Fruit fly (Drosophila melanogaster) whole organism, embryonic: ENCODE measurements around the gene Pka-C2.

Source experiments
- Ada2b ChIP-seq: fragments of 200-800 bp; sonication (Bioruptor generic); IDR thresholded peaks from 2 replicates; pipeline ENCODE4 v1.3.6; 2022; ENCODE audit warnings: missing biosample characterization, missing genetic modification characterization
- Blimp-1 ChIP-seq: fragments of 200-800 bp; sonication (Bioruptor generic); optimal IDR thresholded peaks from 3 replicates; lab custom pipeline; 2018; ENCODE audit warnings: missing biosample characterization, missing genetic modification characterization, mild to moderate bottlenecking, moderate library complexity, missing genetic modification reagents
- CG10654 ChIP-seq: fragments of 200-800 bp; sonication (Bioruptor generic); optimal IDR thresholded peaks from 2 replicates; lab custom pipeline; 2016; ENCODE audit warnings: missing biosample characterization, missing genetic modification characterization
- CG10959 ChIP-seq: fragments of 200-800 bp; sonication (Bioruptor generic); IDR thresholded peaks from 2 replicates; pipeline ENCODE4 v1.3.6; 2022; ENCODE audit warnings: missing biosample characterization, missing genetic modification characterization
- CG11504 ChIP-seq: fragments of 200-800 bp; sonication (Bioruptor generic); optimal IDR thresholded peaks from 3 replicates; lab custom pipeline; 2019; ENCODE audit warnings: missing biosample characterization, mild to moderate bottlenecking, missing genetic modification characterization, moderate library complexity
- CG13424 ChIP-seq: fragments of 200-800 bp; sonication (Bioruptor generic); optimal IDR thresholded peaks from 2 replicates; lab custom pipeline; 2019; ENCODE audit warnings: missing biosample characterization, mild to moderate bottlenecking, missing genetic modification characterization, moderate library complexity
- CG17328 ChIP-seq: fragments of 200-800 bp; sonication (Bioruptor generic); IDR thresholded peaks from 2 replicates; pipeline ENCODE4 v1.3.6; 2022; ENCODE audit warnings: missing biosample characterization, missing genetic modification characterization
- CG17359 ChIP-seq: fragments of 200-800 bp; sonication (Bioruptor generic); optimal IDR thresholded peaks from 3 replicates; lab custom pipeline; 2018; ENCODE audit warnings: missing biosample characterization, mild to moderate bottlenecking, missing genetic modification characterization, moderate library complexity
- CG17612 ChIP-seq: fragments of 200-800 bp; sonication (Bioruptor generic); IDR thresholded peaks from 2 replicates; pipeline ENCODE4 v1.3.6; 2022; ENCODE audit warnings: missing biosample characterization, missing genetic modification characterization
- CG17802 ChIP-seq: fragments of 200-800 bp; sonication (Bioruptor generic); optimal IDR thresholded peaks from 2 replicates; lab custom pipeline; 2018; ENCODE audit warnings: missing biosample characterization, mild to moderate bottlenecking, missing genetic modification characterization, moderate library complexity
- CG18011 ChIP-seq: fragments of 200-800 bp; sonication (Bioruptor generic); optimal IDR thresholded peaks from 2 replicates; lab custom pipeline; 2017; ENCODE audit warnings: missing biosample characterization, missing genetic modification characterization, mild to moderate bottlenecking, moderate library complexity, missing genotype
- CG2712 ChIP-seq: fragments of 200-800 bp; optimal IDR thresholded peaks from 3 replicates; lab custom pipeline; 2019; ENCODE audit warnings: missing biosample characterization, mild to moderate bottlenecking, missing genetic modification characterization, moderate library complexity
- CG33557 ChIP-seq: fragments of 200-800 bp; sonication (Bioruptor generic); optimal IDR thresholded peaks from 2 replicates; lab custom pipeline; 2019; ENCODE audit warnings: missing biosample characterization, mild to moderate bottlenecking, missing genetic modification characterization, moderate library complexity
- CG5180 ChIP-seq: fragments of 200-800 bp; sonication (Bioruptor generic); optimal IDR thresholded peaks from 3 replicates; lab custom pipeline; 2017; ENCODE audit warnings: missing biosample characterization, missing genetic modification characterization, mild to moderate bottlenecking, moderate library complexity, missing genetic modification reagents
- CG6175 ChIP-seq: fragments of 200-800 bp; sonication (Bioruptor generic); IDR thresholded peaks from 3 replicates; pipeline ENCODE4 v1.3.6; 2022; ENCODE audit warnings: missing biosample characterization, missing genetic modification characterization
- CG7556 ChIP-seq: fragments of 200-800 bp; sonication (Bioruptor generic); optimal IDR thresholded peaks from 2 replicates; lab custom pipeline; 2017; ENCODE audit warnings: missing biosample characterization, mild to moderate bottlenecking, missing genetic modification characterization
- CG7963 ChIP-seq: fragments of 200-800 bp; sonication (Bioruptor generic); IDR thresholded peaks from 3 replicates; pipeline ENCODE4 v1.3.6; 2022; ENCODE audit warnings: missing biosample characterization, missing genetic modification characterization; ENCODE audit not compliant: partially characterized antibody
- CG8944 ChIP-seq: fragments of 200-800 bp; sonication (Bioruptor generic); optimal IDR thresholded peaks from 3 replicates; lab custom pipeline; 2016; ENCODE audit warnings: missing biosample characterization, missing genetic modification characterization
- CoRest ChIP-seq: fragments of 200-800 bp; sonication (Bioruptor generic); optimal IDR thresholded peaks from 3 replicates; lab custom pipeline; 2018; ENCODE audit warnings: missing biosample characterization, mild to moderate bottlenecking, missing genetic modification characterization, moderate library complexity
- D ChIP-seq, 2 experiments: fragments of 200-800 bp in 1 of 2; fragments of >200 bp in 1 of 2; sonication (Bioruptor generic) in 1 of 2; optimal IDR thresholded peaks; 2 replicates in 1 of 2; 3 replicates in 1 of 2; lab custom pipeline; 2017; ENCODE audit warnings: mild to moderate bottlenecking in 1 of 2, missing biosample characterization in 1 of 2, missing genetic modification characterization in 1 of 2, missing genetic modification reagents in 1 of 2
- D19A ChIP-seq: fragments of 200-800 bp; optimal IDR thresholded peaks from 3 replicates; lab custom pipeline; 2019; ENCODE audit warnings: missing biosample characterization, mild to moderate bottlenecking, missing genetic modification characterization, moderate library complexity
- Hr51 ChIP-seq, 2 experiments: fragments of 200-800 bp; sonication (Bioruptor generic); optimal IDR thresholded peaks; 2 replicates in 1 of 2; 3 replicates in 1 of 2; lab custom pipeline; 2016 to 2018; ENCODE audit warnings: missing biosample characterization in 2 of 2, missing genetic modification characterization in 2 of 2, mild to moderate bottlenecking in 1 of 2, moderate library complexity in 1 of 2
- Lim3 ChIP-seq: fragments of 200-800 bp; sonication (Bioruptor generic); IDR thresholded peaks from 2 replicates; pipeline ENCODE4 v1.3.6; 2022; ENCODE audit warnings: missing biosample characterization, missing genetic modification characterization
- Mad ChIP-seq: fragments of 200-800 bp; sonication (Bioruptor generic); optimal IDR thresholded peaks from 2 replicates; lab custom pipeline; 2016; ENCODE audit warnings: missing biosample characterization, missing genetic modification characterization
- Nf-YC ChIP-seq: fragments of 200-800 bp; optimal IDR thresholded peaks from 3 replicates; lab custom pipeline; 2019; ENCODE audit warnings: missing biosample characterization, mild to moderate bottlenecking, missing genetic modification characterization, moderate library complexity
- Ssrp ChIP-seq: fragments of 200-800 bp; sonication (Bioruptor generic); optimal IDR thresholded peaks from 2 replicates; lab custom pipeline; 2018; ENCODE audit warnings: missing biosample characterization, mild to moderate bottlenecking, missing genetic modification characterization, moderate library complexity
- TFAM ChIP-seq: fragments of 200-800 bp; sonication (Bioruptor generic); optimal IDR thresholded peaks from 2 replicates; lab custom pipeline; 2017; ENCODE audit warnings: missing biosample characterization, missing genetic modification characterization, inconsistent platforms
- bigmax ChIP-seq: fragments of 200-800 bp; sonication (Bioruptor generic); optimal IDR thresholded peaks from 2 replicates; lab custom pipeline; 2018; ENCODE audit warnings: missing biosample characterization, mild to moderate bottlenecking, missing genetic modification characterization
- cg ChIP-seq: fragments of 200-800 bp; sonication (Bioruptor generic); optimal IDR thresholded peaks from 3 replicates; lab custom pipeline; 2019; ENCODE audit warnings: missing biosample characterization, mild to moderate bottlenecking, missing genetic modification characterization, moderate library complexity
- chif ChIP-seq, 2 experiments: fragments of 200-800 bp; sonication (Bioruptor generic); optimal IDR thresholded peaks; 3 replicates each; lab custom pipeline; 2016; ENCODE audit warnings: missing biosample characterization in 2 of 2, missing genetic modification characterization in 2 of 2
- dmrt11E ChIP-seq: fragments of 200-800 bp; sonication (Bioruptor generic); optimal IDR thresholded peaks from 3 replicates; lab custom pipeline; 2018; ENCODE audit warnings: missing biosample characterization, mild to moderate bottlenecking, missing genetic modification characterization, moderate library complexity
- dysf ChIP-seq: fragments of 200-800 bp; sonication (Bioruptor generic); IDR thresholded peaks from 3 replicates; pipeline ENCODE4 v1.3.6; 2022; ENCODE audit warnings: missing biosample characterization, missing genetic modification characterization
- emc ChIP-seq: fragments of 200-800 bp; sonication (Bioruptor generic); optimal IDR thresholded peaks from 2 replicates; lab custom pipeline; 2016; ENCODE audit warnings: missing biosample characterization, missing genetic modification characterization
- eyg ChIP-seq: fragments of 200-800 bp; sonication (Bioruptor generic); optimal IDR thresholded peaks from 3 replicates; lab custom pipeline; 2016; ENCODE audit warnings: missing biosample characterization, missing genetic modification characterization
- fd64A ChIP-seq: fragments of 200-800 bp; sonication (Bioruptor generic); optimal IDR thresholded peaks from 3 replicates; lab custom pipeline; 2018; ENCODE audit warnings: missing biosample characterization, mild to moderate bottlenecking, missing genetic modification characterization
- ftz-f1 ChIP-seq: fragments of 200-800 bp; sonication (Bioruptor generic); optimal IDR thresholded peaks from 2 replicates; lab custom pipeline; 2016; ENCODE audit warnings: missing biosample characterization, missing genetic modification characterization
- gem ChIP-seq: fragments of 200-800 bp; sonication (Bioruptor generic); optimal IDR thresholded peaks from 2 replicates; lab custom pipeline; 2019; ENCODE audit warnings: missing biosample characterization, mild to moderate bottlenecking, missing genetic modification characterization, moderate library complexity
- lola ChIP-seq, 3 experiments: fragments of >200 bp in 2 of 3; fragments of 200-800 bp in 1 of 3; sonication (Bioruptor generic) in 1 of 3; optimal IDR thresholded peaks; 2 replicates each; lab custom pipeline; 2017 to 2019; ENCODE audit warnings: missing biosample characterization in 3 of 3, missing genetic modification characterization in 3 of 3, mild to moderate bottlenecking in 1 of 3, moderate library complexity in 1 of 3
- nmo ChIP-seq: fragments of 200-800 bp; sonication (Bioruptor generic); optimal IDR thresholded peaks from 2 replicates; lab custom pipeline; 2018; ENCODE audit warnings: missing biosample characterization, mild to moderate bottlenecking, missing genetic modification characterization, moderate library complexity
- oc ChIP-seq: fragments of 200-800 bp; sonication (Bioruptor generic); optimal IDR thresholded peaks from 2 replicates; lab custom pipeline; 2018; ENCODE audit warnings: missing biosample characterization, mild to moderate bottlenecking, missing genetic modification characterization, moderate library complexity
- odd ChIP-seq: fragments of 200-800 bp; sonication (Bioruptor generic); optimal IDR thresholded peaks from 2 replicates; lab custom pipeline; 2017; ENCODE audit warnings: missing biosample characterization, mild to moderate bottlenecking, missing genetic modification characterization
- org-1 ChIP-seq: fragments of 200-800 bp; sonication (Bioruptor generic); optimal IDR thresholded peaks from 2 replicates; lab custom pipeline; 2017; ENCODE audit warnings: missing biosample characterization, missing genetic modification characterization
- phol ChIP-seq: fragments of 200-800 bp; sonication (Bioruptor generic); optimal IDR thresholded peaks from 3 replicates; lab custom pipeline; 2018; ENCODE audit warnings: missing biosample characterization, mild to moderate bottlenecking, missing genetic modification characterization, moderate library complexity
- row ChIP-seq: fragments of 200-800 bp; sonication (Bioruptor generic); IDR thresholded peaks from 3 replicates; pipeline ENCODE4 v1.3.6; 2022; ENCODE audit warnings: missing biosample characterization, missing genetic modification characterization
- sens ChIP-seq: fragments of 200-800 bp; sonication (Bioruptor generic); peaks from one replicate; lab custom pipeline; 2016; ENCODE audit warnings: missing biosample characterization, missing genetic modification characterization
- tna ChIP-seq: fragments of 200-800 bp; sonication (Bioruptor generic); IDR thresholded peaks from 2 replicates; pipeline ENCODE4 v1.3.6; 2022; ENCODE audit warnings: missing biosample characterization, missing genetic modification characterization; ENCODE audit not compliant: partially characterized antibody
- vfl ChIP-seq: fragments of 200-800 bp; sonication (Bioruptor generic); optimal IDR thresholded peaks from 2 replicates; lab custom pipeline; 2016; ENCODE audit warnings: missing biosample characterization, missing genetic modification characterization
- vvl ChIP-seq: fragments of 200-800 bp; sonication (Bioruptor generic); IDR thresholded peaks from 2 replicates; pipeline ENCODE4 v1.3.6; 2022; ENCODE audit warnings: missing biosample characterization, missing genetic modification characterization
- wor ChIP-seq: fragments of 200-800 bp; sonication (Bioruptor generic); IDR thresholded peaks from 2 replicates; pipeline ENCODE4 v1.3.6; 2022; ENCODE audit warnings: missing biosample characterization, missing genetic modification characterization

Pka-C2 gene

dm6 chr3R:30733081-30733480 is 36.1 kb upstream of the Pka-C2 start (continued):
- TF ChIP-seq row (GFP tag; lab: Robert Waterston, UW) = peak; percentile 33; the same call in 2 of the 3 replicates
- no peak for TF ChIP-seq Lim3
- peak; percentile 37 for TF ChIP-seq D19A (tag; lab: Kevin White, UChicago)
- no peak for TF ChIP-seq Mad
- TF ChIP-seq Nf-YC (tag; lab: Kevin White, UChicago) = no peak
- TF ChIP-seq Blimp-1 (GFP tag; lab: Kevin White, UChicago) = peak; percentile 61
- TF ChIP-seq oc (tag; lab: Kevin White, UChicago) = peak; percentile 41
- no peak for TF ChIP-seq CG10959 (GFP tag; lab: Robert Waterston, UW)
- TF ChIP-seq tna (GFP tag; lab: Robert Waterston, UW) = no peak
- TF ChIP-seq nmo (GFP tag; lab: Kevin White, UChicago) = peak; percentile 18
- TF ChIP-seq CG17802 = no peak
- TF ChIP-seq ftz-f1 (GFP tag; lab: Kevin White, UChicago) = no peak
- TF ChIP-seq CG17612 (GFP tag; lab: Robert Waterston, UW) = no peak
- no peak for TF ChIP-seq odd (GFP tag; lab: Kevin White, UChicago)
- TF ChIP-seq eyg = no peak
- no peak for TF ChIP-seq CG18011 (GFP tag; lab: Kevin White, UChicago)
- TF ChIP-seq sens (GFP tag; lab: Kevin White, UChicago) = peak; percentile 21
- TF ChIP-seq CoRest (tag; lab: Kevin White, UChicago) = peak; percentile 10
- TF ChIP-seq CG2712 (tag; lab: Kevin White, UChicago) = peak; percentile 73
- TF ChIP-seq lola (GFP tag; optimal IDR thresholded peaks at IDR 0.05; lab: Kevin White, UChicago) = peak in 1 of 3 experiments; percentile 66
- no peak for TF ChIP-seq D (optimal IDR thresholded peaks at IDR 0.05; lab: Kevin White, UChicago)
- peak; percentile 4 for TF ChIP-seq D (GFP tag; optimal IDR thresholded peaks at IDR 0.05; lab: Kevin White, UChicago)
- TF ChIP-seq CG5180 = no peak
- TF ChIP-seq org-1 (GFP tag; lab: Kevin White, UChicago) = no peak
- TF ChIP-seq CG17328 (GFP tag; lab: Robert Waterston, UW) = 0 out of 2 replicates have a peak, but pooled peaks have one; percentile 35
- peak; percentile 14 for TF ChIP-seq CG13424
- TF ChIP-seq Hr51 (GFP tag; optimal IDR thresholded peaks at IDR 0.05; lab: Kevin White, UChicago) = peak in 1 of 2 experiments; percentile 25
- TF ChIP-seq CG17359 (tag; lab: Kevin White, UChicago) = peak; percentile 30
- TF ChIP-seq chif (GFP tag; optimal IDR thresholded peaks at IDR 0.05; lab: Kevin White, UChicago) = no peak
- TF ChIP-seq dysf (GFP tag; lab: Robert Waterston, UW) = no peak
- 0 out of 2 replicates have a peak, but pooled peaks have one; percentile 10 for TF ChIP-seq vvl
- TF ChIP-seq CG11504 = peak; percentile 56
- TF ChIP-seq CG10654 = peak; percentile 2
- peak; percentile 49 for TF ChIP-seq phol (tag; lab: Kevin White, UChicago)
- no peak for TF ChIP-seq wor (GFP tag; lab: Robert Waterston, UW)
- TF ChIP-seq vfl (GFP tag; lab: Kevin White, UChicago) = no peak
- peak; percentile 39 for TF ChIP-seq CG7556 (GFP tag; lab: Kevin White, UChicago)
- TF ChIP-seq CG7963 (GFP tag; lab: Robert Waterston, UW) = no peak
- TF ChIP-seq gem (tag; lab: Kevin White, UChicago) = peak; percentile 67
- no peak for TF ChIP-seq TFAM
- peak; percentile 5 for TF ChIP-seq Ssrp (tag; lab: Kevin White, UChicago)
- peak; percentile 18 for TF ChIP-seq CG33557 (GFP tag; lab: Kevin White, UChicago)
- no peak for TF ChIP-seq emc (GFP tag; lab: Kevin White, UChicago)
- no peak for TF ChIP-seq CG6175 (GFP tag; lab: Robert Waterston, UW)
- no peak for TF ChIP-seq fd64A (GFP tag; lab: Kevin White, UChicago)
- TF ChIP-seq dmrt11E (tag; lab: Kevin White, UChicago) = peak; percentile 72
- no peak for TF ChIP-seq Ada2b (GFP tag; lab: Robert Waterston, UW)
- TF ChIP-seq bigmax (GFP tag; lab: Kevin White, UChicago) = no peak
- TF ChIP-seq cg = no peak
- no peak for TF ChIP-seq CG8944 (GFP tag; lab: Kevin White, UChicago)
